Worm (Caenorhabditis elegans) whole organism, L3 larva: ENCODE data around the gene col-141.

ENCODE experiments used
- R02D3.7 ChIP-seq: fragments of 150-350 bp; optimal IDR thresholded peaks from 2 replicates; lab custom pipeline; 2014; ENCODE audit warnings: missing biosample characterization, missing genetic modification characterization
- ama-1 ChIP-seq: fragments of 150-350 bp; optimal IDR thresholded peaks from 2 replicates; lab custom pipeline; 2018
- ceh-16 ChIP-seq: sonication (generic microtip); optimal IDR thresholded peaks from 2 replicates; lab custom pipeline; 2017; ENCODE audit warnings: missing biosample characterization, missing genetic modification characterization
- ceh-28 ChIP-seq: fragments of 150-350 bp; optimal IDR thresholded peaks from 2 replicates; lab custom pipeline; 2014; ENCODE audit warnings: missing biosample characterization, missing genetic modification reagents, missing genetic modification characterization
- ceh-82 ChIP-seq: fragments of 150-350 bp; optimal IDR thresholded peaks from 2 replicates; lab custom pipeline; 2014; ENCODE audit warnings: missing biosample characterization, missing genetic modification characterization
- ceh-9 ChIP-seq: sonication (generic microtip); optimal IDR thresholded peaks from 2 replicates; lab custom pipeline; 2018; ENCODE audit warnings: missing biosample characterization, missing genetic modification characterization
- daf-12 ChIP-seq: fragments of 150-350 bp; optimal IDR thresholded peaks from 2 replicates; lab custom pipeline; 2014; ENCODE audit warnings: missing biosample characterization, missing genetic modification reagents, missing genetic modification characterization
- egl-27 ChIP-seq: sonication (generic microtip); optimal IDR thresholded peaks from 4 replicates; lab custom pipeline; 2017; ENCODE audit warnings: missing biosample characterization, missing genetic modification reagents, missing genetic modification characterization
- egl-5 ChIP-seq: fragments of 150-350 bp; optimal IDR thresholded peaks from 2 replicates; lab custom pipeline; 2017; ENCODE audit warnings: missing biosample characterization, missing genetic modification reagents, missing genetic modification characterization, inconsistent platforms
- elt-2 ChIP-seq: sonication (generic microtip); optimal IDR thresholded peaks from 2 replicates; lab custom pipeline; 2016; ENCODE audit warnings: missing genetic modification reagents, mild to moderate bottlenecking, missing genetic modification characterization, missing compliant biosample characterization
- fkh-10 ChIP-seq: sonication (generic microtip); optimal IDR thresholded peaks from 2 replicates; lab custom pipeline; 2017; ENCODE audit warnings: missing biosample characterization, missing genetic modification reagents, missing genetic modification characterization
- fkh-2 ChIP-seq: fragments of 150-350 bp; optimal IDR thresholded peaks from 2 replicates; lab custom pipeline; 2014; ENCODE audit warnings: missing biosample characterization, missing genetic modification reagents, missing genetic modification characterization
- fos-1 ChIP-seq: fragments of 150-350 bp; optimal IDR thresholded peaks from 2 replicates; lab custom pipeline; 2014; ENCODE audit warnings: missing biosample characterization, missing genetic modification characterization
- lin-15B ChIP-seq: fragments of 150-350 bp; optimal IDR thresholded peaks from 2 replicates; lab custom pipeline; 2014; ENCODE audit warnings: missing biosample characterization, missing genetic modification characterization
- lin-39 ChIP-seq: fragments of 150-350 bp; optimal IDR thresholded peaks from 2 replicates; lab custom pipeline; 2018; ENCODE audit warnings: missing biosample characterization, missing genetic modification reagents, missing genetic modification characterization
- lsy-12 ChIP-seq: sonication (generic microtip); optimal IDR thresholded peaks from 2 replicates; lab custom pipeline; 2016; ENCODE audit warnings: mild to moderate bottlenecking, missing genetic modification characterization, missing compliant biosample characterization
- mdl-1 ChIP-seq: fragments of 150-350 bp; optimal IDR thresholded peaks from 2 replicates; lab custom pipeline; 2014; ENCODE audit warnings: missing biosample characterization, missing genetic modification characterization
- mml-1 ChIP-seq: fragments of 150-350 bp; sonication (generic microtip); optimal IDR thresholded peaks from 3 replicates; lab custom pipeline; 2014; ENCODE audit warnings: missing biosample characterization, missing genetic modification characterization
- nfya-1 ChIP-seq: sonication (generic microtip); optimal IDR thresholded peaks from 2 replicates; lab custom pipeline; 2017; ENCODE audit warnings: missing genetic modification characterization, mild to moderate bottlenecking, missing compliant biosample characterization, antibody characterized with exemption, moderate library complexity; ENCODE audit not compliant: insufficient read depth
- nhr-11 ChIP-seq: fragments of 150-350 bp; optimal IDR thresholded peaks from 2 replicates; lab custom pipeline; 2014; ENCODE audit warnings: missing biosample characterization, missing genetic modification characterization
- nhr-23 ChIP-seq: fragments of 150-350 bp; optimal IDR thresholded peaks from 2 replicates; lab custom pipeline; 2014; ENCODE audit warnings: missing biosample characterization, missing genetic modification reagents, missing genetic modification characterization
- nhr-237 ChIP-seq: fragments of 150-350 bp; optimal IDR thresholded peaks from 2 replicates; lab custom pipeline; 2014; ENCODE audit warnings: missing biosample characterization, missing genetic modification characterization
- nhr-25 ChIP-seq: sonication (generic microtip); optimal IDR thresholded peaks from 2 replicates; lab custom pipeline; 2017; ENCODE audit warnings: missing biosample characterization, missing genetic modification characterization
- nhr-28 ChIP-seq: fragments of 150-350 bp; optimal IDR thresholded peaks from 2 replicates; lab custom pipeline; 2014; ENCODE audit warnings: missing biosample characterization, missing genetic modification characterization
- nhr-43 ChIP-seq: sonication (generic microtip); optimal IDR thresholded peaks from 2 replicates; lab custom pipeline; 2016; ENCODE audit warnings: mild to moderate bottlenecking, missing genetic modification characterization, missing compliant biosample characterization; ENCODE audit not compliant: poor library complexity, severe bottlenecking
- nhr-76 ChIP-seq: fragments of 150-350 bp; sonication (generic microtip); optimal IDR thresholded peaks from 5 replicates; lab custom pipeline; 2014; ENCODE audit warnings: missing biosample characterization, missing genetic modification characterization
- nhr-77 ChIP-seq: fragments of 150-350 bp; optimal IDR thresholded peaks from 2 replicates; lab custom pipeline; 2014; ENCODE audit warnings: missing biosample characterization, missing genetic modification characterization
- pqm-1 ChIP-seq: fragments of 150-350 bp; optimal IDR thresholded peaks from 2 replicates; lab custom pipeline; 2017; ENCODE audit warnings: missing biosample characterization, missing genetic modification characterization, inconsistent platforms
- sea-2 ChIP-seq: fragments of 150-350 bp; sonication (generic microtip); optimal IDR thresholded peaks from 4 replicates; lab custom pipeline; 2014; ENCODE audit warnings: missing biosample characterization, missing genetic modification reagents, missing genetic modification characterization
- skn-1 ChIP-seq: fragments of 150-350 bp; optimal IDR thresholded peaks from 2 replicates; lab custom pipeline; 2014; ENCODE audit warnings: missing biosample characterization, missing genetic modification characterization
- snpc-4 ChIP-seq: fragments of 150-350 bp; optimal IDR thresholded peaks from 2 replicates; lab custom pipeline; 2014; ENCODE audit warnings: missing biosample characterization, missing genetic modification characterization
- tbx-2 ChIP-seq: sonication (generic microtip); optimal IDR thresholded peaks from 2 replicates; lab custom pipeline; 2016; ENCODE audit warnings: mild to moderate bottlenecking, missing genetic modification characterization, missing compliant biosample characterization
- unc-39 ChIP-seq: sonication (generic microtip); optimal IDR thresholded peaks from 4 replicates; lab custom pipeline; 2017; ENCODE audit warnings: missing biosample characterization, missing genetic modification characterization
- unc-62 ChIP-seq: fragments of 150-350 bp; sonication (generic microtip); optimal IDR thresholded peaks from 4 replicates; lab custom pipeline; 2014; ENCODE audit warnings: missing biosample characterization, missing genetic modification reagents, missing genetic modification characterization
- zag-1 ChIP-seq: fragments of 150-350 bp; optimal IDR thresholded peaks from 2 replicates; lab custom pipeline; 2014; ENCODE audit warnings: missing biosample characterization, missing genetic modification characterization
- ztf-4 ChIP-seq: fragments of 150-350 bp; optimal IDR thresholded peaks from 2 replicates; lab custom pipeline; 2014; ENCODE audit warnings: missing biosample characterization, missing genetic modification characterization

col-141 gene

ce11 chrV:6823432-6823831 lies 6.1 kb upstream of the col-141 start:
- TF ChIP-seq pqm-1 (tag; lab: Kevin White, UChicago) (peak; percentile 84), elt-2 (tag; lab: Kevin White, UChicago) (peak; percentile 92), nhr-23 (no peak)

- no peak for TF ChIP-seq nhr-28 (tag; lab: Kevin White, UChicago)
- no peak for TF ChIP-seq fkh-10 (GFP tag; lab: Kevin White, UChicago)
- no peak for TF ChIP-seq lin-39 (tag; lab: Kevin White, UChicago)
- TF ChIP-seq zag-1 (tag; lab: Kevin White, UChicago), result no peak
- TF ChIP-seq nhr-76 (tag; lab: Kevin White, UChicago), result no peak
- no peak for TF ChIP-seq ceh-9 (tag; lab: Kevin White, UChicago)
- no peak for TF ChIP-seq ceh-82
- TF ChIP-seq skn-1 (tag; lab: Kevin White, UChicago), result no peak
- TF ChIP-seq egl-5 (tag; lab: Kevin White, UChicago), result no peak
- TF ChIP-seq nhr-43 (tag; lab: Kevin White, UChicago), result no peak
- no peak for TF ChIP-seq sea-2 (GFP tag; lab: Kevin White, UChicago)
- no peak for TF ChIP-seq ceh-16 (tag; lab: Kevin White, UChicago)
- no peak for TF ChIP-seq R02D3.7 (tag; lab: Kevin White, UChicago)
- TF ChIP-seq tbx-2 (tag; lab: Kevin White, UChicago), result no peak
- TF ChIP-seq daf-12 (tag; lab: Kevin White, UChicago), result no peak
- TF ChIP-seq mdl-1, result no peak
- TF ChIP-seq ztf-4 (tag; lab: Kevin White, UChicago), result no peak
- no peak for TF ChIP-seq snpc-4
- TF ChIP-seq mml-1, result no peak
Measured at ce11 chrV:6828786-6829185, 718 bp upstream of the col-141 start, which contains the start of gene dmsr-15. Gene dmsr-15 (minus strand): TSS chrV:6828886.

- TF ChIP-seq snpc-4 (no peak), ztf-4 (tag; lab: Kevin White, UChicago) (no peak), nhr-43 (tag; lab: Kevin White, UChicago) (no peak), skn-1 (tag; lab: Kevin White, UChicago) (no peak), fos-1 (tag; lab: Kevin White, UChicago) (no peak), elt-2 (tag; lab: Kevin White, UChicago) (no peak), nhr-11 (no peak), ceh-16 (tag; lab: Kevin White, UChicago) (no peak), mdl-1 (no peak), ceh-28 (tag; lab: Kevin White, UChicago) (no peak), daf-12 (tag; lab: Kevin White, UChicago) (no peak), fkh-10 (GFP tag; lab: Kevin White, UChicago) (no peak), egl-5 (tag; lab: Kevin White, UChicago) (no peak), fkh-2 (tag; lab: Kevin White, UChicago) (no peak), R02D3.7 (tag; lab: Kevin White, UChicago) (no peak), tbx-2 (tag; lab: Kevin White, UChicago) (no peak)
Measured at ce11 chrV:6830075-6830474, 571 bp downstream of the col-141 start.

- no peak for TF ChIP-seq nfya-1 (tag; lab: Kevin White, UChicago)
- no peak for TF ChIP-seq ama-1
- TF ChIP-seq nhr-23, result peak; percentile 54
- no peak for TF ChIP-seq nhr-237 (tag; lab: Kevin White, UChicago)
Measured at ce11 chrV:6830755-6831227, 1.3 kb downstream of the col-141 start, which contains the start of gene col-142. Gene col-142 (plus strand): TSS chrV:6831177.

ce11 chrV:6831539-6831938 lies 2.0 kb downstream of the col-141 start:
- TF ChIP-seq fkh-10 (GFP tag; lab: Kevin White, UChicago), result no peak
- no peak for TF ChIP-seq skn-1 (tag; lab: Kevin White, UChicago)
- TF ChIP-seq ceh-28 (tag; lab: Kevin White, UChicago), result no peak
- TF ChIP-seq nhr-25, result no peak
- TF ChIP-seq lsy-12 (tag; lab: Kevin White, UChicago), result no peak
- TF ChIP-seq mdl-1, result no peak
- no peak for TF ChIP-seq unc-39 (tag; lab: Kevin White, UChicago)
- TF ChIP-seq snpc-4, result no peak
- no peak for TF ChIP-seq ceh-9 (tag; lab: Kevin White, UChicago)
- TF ChIP-seq nhr-76 (tag; lab: Kevin White, UChicago), result no peak
- TF ChIP-seq nhr-77 (tag; lab: Kevin White, UChicago), result no peak
- no peak for TF ChIP-seq lin-15B (tag; lab: Kevin White, UChicago)
- no peak for TF ChIP-seq lin-39 (tag; lab: Kevin White, UChicago)
- TF ChIP-seq pqm-1 (tag; lab: Kevin White, UChicago), result no peak
- TF ChIP-seq unc-62 (GFP tag; lab: Kevin White, UChicago), result no peak
- TF ChIP-seq nhr-237 (tag; lab: Kevin White, UChicago), result no peak
- no peak for TF ChIP-seq egl-27 (tag; lab: Kevin White, UChicago)
- TF ChIP-seq, all 47 proteins: peak for 0
